Worm (Caenorhabditis elegans) whole organism, L4/young adult: ENCODE data around the gene anmt-3.

Experiments used
- W03F9.2 ChIP-seq: fragments of 150-350 bp; optimal IDR thresholded peaks from 2 replicates; lab custom pipeline; 2014; ENCODE audit warnings: missing biosample characterization, missing genetic modification characterization
- dao-5 ChIP-seq: sonication (generic microtip); optimal IDR thresholded peaks from 2 replicates; lab custom pipeline; 2016; ENCODE audit warnings: missing genotype, missing genetic modification characterization, moderate library complexity, missing compliant biosample characterization
- him-1 ChIP-seq: sonication (generic microtip); optimal IDR thresholded peaks from 2 replicates; lab custom pipeline; 2016; ENCODE audit warnings: missing genotype, missing genetic modification reagents, missing genetic modification characterization, missing compliant biosample characterization

anmt-3 gene

DNA sequence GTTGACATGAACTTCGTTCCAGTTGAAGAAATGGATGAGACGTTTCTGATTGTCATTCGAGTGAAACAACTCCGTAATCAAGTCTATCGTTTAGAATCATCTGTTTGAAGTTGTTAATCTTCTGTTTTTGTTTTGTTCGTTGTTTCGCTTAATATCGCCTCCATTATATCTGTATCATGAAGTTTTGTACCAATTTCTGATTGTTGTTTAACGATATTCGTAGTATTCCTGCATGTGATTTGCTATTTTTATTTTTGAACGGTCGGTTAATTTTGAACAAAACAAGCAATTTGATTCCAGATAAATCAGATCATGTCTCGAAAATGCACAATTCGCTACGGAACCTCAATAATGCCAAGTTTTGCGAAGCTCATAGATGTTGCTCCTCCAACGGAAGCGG is 24.4 kb upstream of the anmt-3 start, which contains the start of gene C27H6.9:
TSS of gene C27H6.9 (plus strand) at position 301 of the 400 bp plus-strand sequence.
- TF ChIP-seq W03F9.2 (tag; lab: Kevin White, UChicago) (no peak), dao-5 (no peak), him-1 (tag; lab: Kevin White, UChicago) (no peak)

DNA sequence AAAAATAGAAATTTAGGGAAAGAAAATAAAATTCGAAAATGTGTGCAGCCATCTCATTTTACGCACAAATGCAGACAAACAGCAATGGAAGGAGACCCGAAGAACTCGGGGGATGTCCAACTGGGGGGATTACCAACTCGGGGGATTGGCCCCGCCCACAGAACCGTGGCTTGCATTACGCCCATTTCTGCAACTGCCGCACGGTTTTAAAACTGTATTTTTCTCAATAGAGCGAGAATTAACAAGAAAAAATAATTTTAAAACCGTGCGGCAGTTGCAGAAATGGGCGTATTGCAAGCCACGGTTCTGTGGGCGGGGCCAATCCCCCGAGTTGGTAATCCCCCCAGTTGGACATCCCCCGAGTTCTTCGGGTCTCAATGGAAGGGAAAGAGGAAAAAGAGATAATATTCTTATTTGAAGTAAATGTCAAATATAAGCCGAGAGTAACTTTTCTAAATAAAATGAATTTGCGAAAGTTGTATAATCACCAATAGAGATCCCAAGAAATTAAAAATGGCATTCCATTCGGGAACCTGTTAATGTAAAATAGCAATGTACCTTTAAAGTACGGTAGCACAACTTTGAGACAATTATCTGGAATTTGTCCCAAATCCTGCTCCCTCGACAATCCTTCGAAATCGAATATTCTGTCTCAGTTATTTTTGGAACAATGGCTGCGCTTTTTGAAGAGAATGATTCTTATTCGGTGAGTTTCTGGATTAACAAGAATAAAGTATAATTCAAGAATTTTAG is 22.8 kb upstream of the anmt-3 start, which contains the start of the genes ruvb-1 and tofu-1:
TSS of gene ruvb-1 (minus strand) at position 72 of the 753 bp plus-strand sequence.
TSS of gene tofu-1 (plus strand) at position 417 of the 753 bp plus-strand sequence.
- TF ChIP-seq W03F9.2 (tag; lab: Kevin White, UChicago), result peak; percentile 29

DNA sequence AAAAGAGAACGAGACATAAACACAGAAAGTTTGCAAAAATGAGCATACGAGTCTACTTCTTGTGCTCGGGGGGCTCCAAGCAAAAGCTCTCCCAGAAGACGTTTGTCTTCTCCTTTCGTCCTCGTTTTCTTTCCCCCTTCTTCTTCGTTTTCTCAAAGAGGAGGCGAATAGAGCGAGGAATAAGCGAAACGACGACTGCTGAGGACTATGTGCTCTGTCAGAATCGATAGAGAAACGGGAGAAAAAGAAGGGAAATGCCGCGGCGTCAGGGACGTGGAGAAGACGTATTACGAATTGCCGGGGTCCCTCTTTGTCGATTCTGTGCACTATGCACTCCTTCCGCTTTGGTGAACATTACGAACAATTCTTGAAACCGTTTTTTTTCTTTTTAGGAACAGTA is 20.3 kb upstream of the anmt-3 start:
- TF ChIP-seq dao-5 (no peak), him-1 (tag; lab: Kevin White, UChicago) (peak; percentile 33)

DNA sequence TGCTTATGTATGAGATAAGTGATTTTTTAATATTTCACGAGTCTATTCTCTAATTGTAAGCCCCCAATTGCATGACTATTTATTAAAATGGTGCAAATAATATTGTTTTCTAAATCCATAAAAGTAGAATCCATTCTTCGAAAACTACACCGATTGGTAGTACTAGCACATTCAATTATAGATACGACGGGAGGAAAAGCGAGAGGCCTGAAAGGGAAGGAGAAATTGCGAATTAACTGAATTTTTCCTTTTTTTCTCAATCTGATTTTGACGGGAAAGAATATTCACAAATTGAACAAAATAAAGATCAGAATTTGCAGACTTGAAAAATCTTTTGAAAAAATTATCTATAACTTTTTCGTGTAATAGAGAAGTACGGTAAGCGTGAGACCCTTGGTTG is 19.1 kb upstream of the anmt-3 start:
- TF ChIP-seq dao-5, result no peak
- TF ChIP-seq him-1 (tag; lab: Kevin White, UChicago), result no peak
- TF ChIP-seq W03F9.2 (tag; lab: Kevin White, UChicago), result no peak

DNA sequence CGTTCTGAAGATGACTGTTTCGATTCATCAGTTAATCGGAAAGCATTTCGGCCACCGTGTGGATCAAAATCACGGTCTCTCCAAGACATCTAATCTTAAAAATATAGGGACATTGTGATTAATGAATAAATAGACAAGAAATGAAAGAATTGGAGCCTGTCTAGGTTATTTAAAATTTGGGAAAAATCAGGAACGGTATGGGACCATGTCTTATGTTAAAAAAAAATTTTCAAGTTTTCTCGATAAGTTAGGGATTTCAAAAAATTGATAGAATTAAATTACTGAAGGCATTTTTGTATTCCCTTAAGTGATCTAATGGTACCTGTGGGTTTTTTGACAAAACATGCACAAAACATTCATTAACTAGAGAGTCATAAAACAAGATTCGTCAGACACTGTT is 18.0 kb upstream of the anmt-3 start, which contains the start of gene unc-41:
TSS of gene unc-41 (minus strand) at position 101 of the 400 bp plus-strand sequence.
- TF ChIP-seq dao-5, result no peak
- no peak for TF ChIP-seq W03F9.2 (tag; lab: Kevin White, UChicago)
- no peak for TF ChIP-seq him-1 (tag; lab: Kevin White, UChicago)

DNA sequence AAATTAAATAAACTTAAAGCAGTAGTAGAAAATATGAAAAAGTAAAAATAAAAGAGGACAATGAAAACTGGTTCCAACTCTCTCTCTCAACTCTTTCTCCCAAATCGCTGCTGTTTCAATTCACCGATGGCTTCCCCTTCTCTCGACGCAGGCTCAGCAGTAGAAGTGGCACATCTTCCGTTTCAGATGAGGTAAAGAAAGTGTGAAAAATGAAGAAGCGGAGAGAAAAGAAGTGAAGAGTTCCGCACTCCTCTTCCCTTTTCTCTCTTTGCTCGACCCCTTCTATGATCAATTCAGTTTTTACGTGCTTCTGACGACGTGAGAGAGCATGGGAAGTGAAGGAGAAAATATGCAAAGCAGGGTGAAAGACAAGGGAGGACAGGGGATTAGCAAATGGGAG is 16.1 kb upstream of the anmt-3 start:
- TF ChIP-seq him-1 (tag; lab: Kevin White, UChicago), result peak; percentile 54
- no peak for TF ChIP-seq dao-5

DNA sequence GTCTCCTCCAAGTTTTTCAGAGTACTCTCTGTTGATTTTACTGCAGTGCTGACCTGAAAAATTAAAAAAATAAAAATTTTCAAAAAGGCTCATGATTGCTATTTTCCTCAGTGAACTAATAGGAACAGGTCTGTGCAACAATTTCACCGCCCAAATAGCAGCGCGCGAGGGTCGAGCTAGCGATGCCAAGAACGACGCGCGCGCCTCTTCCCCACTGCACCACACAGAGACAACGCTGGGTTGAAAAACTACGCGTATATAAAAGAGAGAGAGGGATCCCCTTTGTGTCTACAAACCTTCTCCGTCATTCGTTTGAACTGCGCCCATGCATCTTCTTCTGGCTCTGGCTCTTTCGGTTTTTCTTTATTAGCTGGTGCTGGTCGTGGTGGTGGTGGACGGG is 12.0 kb upstream of the anmt-3 start:
- TF ChIP-seq W03F9.2 (tag; lab: Kevin White, UChicago) (no peak), him-1 (tag; lab: Kevin White, UChicago) (peak; percentile 94), dao-5 (peak; percentile 70)

DNA sequence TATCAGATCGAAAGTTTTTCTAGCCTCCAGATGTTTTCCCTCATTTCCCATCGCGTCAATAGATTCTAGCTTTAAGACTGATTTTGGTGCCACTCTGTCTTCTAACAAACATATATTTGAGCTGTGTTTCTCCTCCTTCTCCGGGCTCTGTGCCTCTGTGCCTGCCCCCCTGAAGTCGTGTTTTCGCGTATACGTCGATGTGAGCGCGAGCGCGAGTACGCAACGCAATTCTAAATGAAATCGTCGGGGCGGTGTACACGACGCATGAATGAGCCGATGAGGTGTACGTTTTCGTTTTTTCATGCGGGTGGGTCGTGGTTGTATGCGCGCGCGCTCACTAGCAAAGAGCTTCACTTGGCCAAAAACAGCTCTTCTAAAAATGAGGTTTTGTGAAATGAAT is 7.8 kb upstream of the anmt-3 start:
- TF ChIP-seq dao-5 (no peak), W03F9.2 (tag; lab: Kevin White, UChicago) (no peak), him-1 (tag; lab: Kevin White, UChicago) (peak; percentile 24)

DNA sequence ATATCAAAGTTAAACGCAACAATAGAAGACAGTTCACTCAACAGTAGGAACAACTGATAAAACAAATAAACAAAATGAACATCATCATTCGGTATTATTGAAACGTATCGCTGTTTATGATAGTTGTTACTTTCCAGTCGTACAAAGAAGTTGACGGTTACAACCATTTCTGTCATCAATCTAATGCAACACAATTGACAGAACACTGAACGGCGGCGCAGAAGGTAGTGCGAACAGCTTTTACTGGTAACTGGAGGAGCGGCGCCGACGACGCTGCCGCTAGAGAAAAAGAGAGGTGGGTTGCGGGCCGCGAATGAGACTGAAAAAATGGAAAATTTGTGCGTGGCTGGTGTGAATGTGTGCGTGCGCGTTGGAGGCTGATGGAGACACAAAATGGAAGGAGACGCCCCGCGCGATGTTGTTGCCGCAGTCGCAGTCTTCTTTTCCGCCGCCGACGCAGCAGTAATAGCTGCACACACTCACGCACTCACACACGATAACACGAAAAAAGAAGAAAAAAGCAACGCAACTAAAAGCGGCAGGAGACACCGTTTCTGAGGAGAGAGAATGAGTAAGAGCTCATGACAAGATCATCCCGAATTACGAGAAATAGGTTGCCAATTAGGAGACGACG is 6.1 kb upstream of the anmt-3 start:
- TF ChIP-seq W03F9.2 (tag; lab: Kevin White, UChicago) (no peak), him-1 (tag; lab: Kevin White, UChicago) (peak; percentile 26), dao-5 (no peak)

DNA sequence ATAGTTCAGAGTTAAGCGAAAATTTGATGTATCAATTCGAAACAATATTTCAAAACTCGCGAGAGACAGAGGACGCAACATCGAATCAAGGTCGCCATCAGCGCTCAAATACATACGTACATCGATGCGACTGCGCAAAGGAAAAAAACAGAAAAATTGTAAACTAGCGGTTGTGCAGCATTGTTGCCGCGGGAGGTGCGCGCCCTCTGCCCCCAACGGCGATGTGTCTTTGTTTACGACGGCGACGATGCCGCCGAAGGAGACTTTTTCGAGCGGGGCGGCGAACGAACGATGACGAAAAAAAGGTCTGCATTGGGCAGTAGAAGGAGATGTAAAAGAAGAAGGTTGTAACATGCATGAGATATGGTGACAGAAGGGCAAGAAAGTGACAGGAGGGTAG is 4.8 kb upstream of the anmt-3 start:
- no peak for TF ChIP-seq dao-5
- TF ChIP-seq W03F9.2 (tag; lab: Kevin White, UChicago), result no peak
- no peak for TF ChIP-seq him-1 (tag; lab: Kevin White, UChicago)

DNA sequence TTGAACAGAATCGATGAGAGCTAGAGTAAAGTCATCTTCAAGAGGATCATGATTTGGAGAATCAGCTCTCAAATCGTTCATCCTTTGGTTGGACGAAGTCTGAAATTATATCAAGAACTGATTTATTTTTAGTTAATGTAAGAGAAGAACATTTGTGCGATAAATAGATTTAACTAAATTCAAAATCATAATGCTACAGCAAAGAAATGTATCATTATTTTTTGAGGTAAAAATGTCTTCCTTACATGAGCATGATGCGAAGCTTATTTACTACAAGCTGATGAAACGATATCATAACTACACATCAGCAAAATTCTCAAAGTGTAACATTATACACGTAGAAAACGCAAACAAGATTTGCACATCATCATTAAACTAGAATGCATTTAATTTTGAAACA is 4.3 kb upstream of the anmt-3 start, which contains the start of gene madf-4:
TSS of gene madf-4 (minus strand) at position 101 of the 400 bp plus-strand sequence.
- no peak for TF ChIP-seq dao-5

DNA sequence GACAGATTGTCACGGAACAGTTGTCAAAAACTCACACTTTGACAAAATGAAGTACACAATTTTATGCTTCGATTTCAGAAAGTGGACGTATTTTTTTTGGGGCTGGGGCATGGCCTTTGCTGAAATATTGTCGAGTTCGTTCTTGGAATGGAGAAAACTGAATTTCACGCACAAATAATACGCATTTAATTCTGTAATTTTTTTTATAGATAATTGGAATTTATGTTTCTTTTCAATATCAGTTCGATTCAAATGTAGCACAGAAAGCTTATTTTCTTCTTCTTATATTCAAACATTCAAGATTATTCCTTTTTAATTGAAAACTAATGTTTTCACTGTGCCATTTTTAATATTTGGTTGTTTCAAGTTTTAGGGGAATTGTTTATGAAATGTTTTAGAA is 2.2 kb upstream of the anmt-3 start, which contains the start of gene T07C12.10:
TSS of gene T07C12.10 (minus strand) at position 101 of the 400 bp plus-strand sequence.
- no peak for TF ChIP-seq dao-5
- no peak for TF ChIP-seq him-1 (tag; lab: Kevin White, UChicago)
- TF ChIP-seq W03F9.2 (tag; lab: Kevin White, UChicago), result no peak

DNA sequence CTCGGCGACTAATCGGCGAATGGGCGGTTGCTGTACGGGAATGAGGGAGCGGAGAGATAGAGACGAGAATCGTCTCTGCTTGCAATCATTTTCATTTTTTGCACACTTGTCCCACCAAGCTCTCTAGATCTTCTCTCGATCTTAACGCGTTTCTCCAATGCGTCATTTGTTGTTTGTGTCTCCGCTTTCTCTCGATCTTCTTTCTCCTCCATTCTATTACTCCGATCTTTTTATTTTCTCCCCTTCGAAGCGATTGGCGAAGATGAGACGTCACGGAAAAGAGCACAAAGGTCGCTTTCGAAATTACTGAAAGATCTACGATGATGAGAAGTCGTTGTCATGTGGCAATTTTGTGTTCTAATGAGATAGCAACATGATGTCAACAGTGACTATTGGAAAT is 523 bp upstream of the anmt-3 start:
- TF ChIP-seq him-1 (tag; lab: Kevin White, UChicago) (no peak), W03F9.2 (tag; lab: Kevin White, UChicago) (no peak), dao-5 (no peak)

DNA sequence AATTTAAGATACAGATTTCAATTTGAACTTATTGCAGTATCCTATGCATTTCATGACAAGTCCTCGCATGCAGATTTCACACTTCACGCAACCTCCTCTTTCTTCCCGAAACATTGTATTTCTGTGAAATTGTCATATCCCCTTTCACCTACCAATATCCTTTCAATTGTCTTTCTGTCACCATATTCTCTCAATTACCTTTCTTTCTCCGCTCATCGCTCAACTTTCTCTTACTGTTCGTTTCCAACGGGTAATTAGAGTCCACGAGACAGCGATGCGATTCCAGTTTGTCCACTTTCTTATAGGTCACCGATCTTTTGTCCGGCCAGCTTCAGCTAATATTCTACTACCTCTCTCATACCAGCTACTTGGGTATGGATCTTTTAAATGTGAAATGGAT is 5.7 kb downstream of the anmt-3 start, which contains the start of gene mam-5:
TSS of gene mam-5 (plus strand) at position 304 of the 400 bp plus-strand sequence.
- TF ChIP-seq W03F9.2 (tag; lab: Kevin White, UChicago) (no peak), dao-5 (no peak), him-1 (tag; lab: Kevin White, UChicago) (no peak)
